Worm (Caenorhabditis elegans) whole organism, L4 larva: Measurements from ENCODE around the gene cka-1.

Source experiments
- F44E2.7 ChIP-seq: fragments of 200-800 bp; sonication (Bioruptor generic); IDR thresholded peaks from 2 replicates; pipeline ENCODE4 v2.1.2; 2022; ENCODE audit warnings: missing genetic modification characterization, missing compliant biosample characterization
- ama-1 ChIP-seq: fragments of 150-350 bp; optimal IDR thresholded peaks from 2 replicates; lab custom pipeline; 2014; ENCODE audit warnings: inconsistent platforms, mixed read lengths
- daf-8 ChIP-seq: fragments of 200-800 bp; sonication (Bioruptor generic); IDR thresholded peaks from 2 replicates; pipeline ENCODE4 v1.3.6; 2022; ENCODE audit warnings: missing genetic modification characterization, missing compliant biosample characterization
- dmd-6 ChIP-seq: fragments of 200-800 bp; sonication (Bioruptor generic); IDR thresholded peaks from 2 replicates; pipeline ENCODE4 v1.3.6; 2022; ENCODE audit warnings: missing genetic modification reagents, missing genetic modification characterization, missing compliant biosample characterization
- dmd-9 ChIP-seq: fragments of 200-800 bp; sonication (Bioruptor generic); IDR thresholded peaks from 2 replicates; pipeline ENCODE4 v1.3.6; 2022; ENCODE audit warnings: missing genetic modification reagents, missing genetic modification characterization, missing compliant biosample characterization
- jun-1 ChIP-seq: fragments of 150-350 bp; optimal IDR thresholded peaks from 2 replicates; lab custom pipeline; 2014; ENCODE audit warnings: missing biosample characterization, missing genetic modification reagents, missing genetic modification characterization
- mep-1 ChIP-seq: fragments of 150-350 bp; sonication (generic microtip); optimal IDR thresholded peaks from 3 replicates; lab custom pipeline; 2014; ENCODE audit warnings: missing biosample characterization, missing genetic modification characterization
- mes-2 ChIP-seq: sonication (generic microtip); optimal IDR thresholded peaks from 2 replicates; lab custom pipeline; 2016; ENCODE audit warnings: missing genotype, mild to moderate bottlenecking, missing genetic modification characterization, missing compliant biosample characterization; ENCODE audit not compliant: poor library complexity, severe bottlenecking
- nhr-77 ChIP-seq: fragments of 150-350 bp; optimal IDR thresholded peaks from 2 replicates; lab custom pipeline; 2014; ENCODE audit warnings: missing biosample characterization, missing genetic modification characterization
- snpc-1.2 ChIP-seq: fragments of 200-800 bp; sonication (Bioruptor generic); IDR thresholded peaks from 2 replicates; pipeline ENCODE4 v1.3.6; 2022; ENCODE audit warnings: missing genetic modification reagents, missing genetic modification characterization, missing compliant biosample characterization
- spr-3 ChIP-seq: fragments of 200-800 bp; sonication (Bioruptor generic); optimal IDR thresholded peaks from 2 replicates; lab custom pipeline; 2018; ENCODE audit warnings: mild to moderate bottlenecking, missing genetic modification characterization, missing compliant biosample characterization
- unc-130 ChIP-seq: sonication (generic microtip); optimal IDR thresholded peaks from 2 replicates; lab custom pipeline; 2016; ENCODE audit warnings: missing genetic modification reagents, missing genetic modification characterization, missing compliant biosample characterization

DNA sequence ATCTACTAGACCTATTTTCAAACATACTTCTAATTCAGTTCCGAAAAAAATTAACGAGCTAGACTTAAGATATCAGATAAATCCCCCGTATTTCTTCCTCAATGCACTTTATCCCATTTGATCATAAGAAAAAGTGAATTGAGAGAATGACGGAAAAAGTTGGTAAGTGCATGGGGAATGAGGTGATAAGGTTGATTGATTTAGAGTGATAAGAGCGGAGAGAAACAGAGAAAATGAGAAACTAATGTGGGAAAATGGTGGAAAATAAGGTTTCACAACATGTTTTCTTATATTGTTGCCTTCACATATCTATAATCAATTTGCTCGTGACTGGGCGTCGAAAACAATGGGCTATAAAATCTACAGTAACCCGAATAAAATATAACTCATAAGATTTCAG is 1.7 kb downstream of the cka-1 start:
- TF ChIP-seq spr-3 (GFP tag; lab: Kevin White, UChicago) (no peak), jun-1 (no peak), nhr-77 (tag; lab: Kevin White, UChicago) (peak; percentile 13), mep-1 (tag; lab: Kevin White, UChicago) (peak; percentile 17), unc-130 (GFP tag; lab: Kevin White, UChicago) (no peak), daf-8 (GFP tag; lab: Robert Waterston, UW) (no peak), dmd-9 (GFP tag; lab: Robert Waterston, UW) (no peak), mes-2 (tag; lab: Kevin White, UChicago) (no peak), snpc-1.2 (GFP tag; lab: Robert Waterston, UW) (no peak), dmd-6 (GFP tag; lab: Robert Waterston, UW) (peak; percentile 57; the same call in 1 of the 2 replicates), ama-1 (lab: Kevin White, UChicago) (no peak), F44E2.7 (GFP tag; lab: Robert Waterston, UW) (no peak)
